Fruit fly (Drosophila melanogaster): ENCODE results near the gene Tep4.

DNA sequence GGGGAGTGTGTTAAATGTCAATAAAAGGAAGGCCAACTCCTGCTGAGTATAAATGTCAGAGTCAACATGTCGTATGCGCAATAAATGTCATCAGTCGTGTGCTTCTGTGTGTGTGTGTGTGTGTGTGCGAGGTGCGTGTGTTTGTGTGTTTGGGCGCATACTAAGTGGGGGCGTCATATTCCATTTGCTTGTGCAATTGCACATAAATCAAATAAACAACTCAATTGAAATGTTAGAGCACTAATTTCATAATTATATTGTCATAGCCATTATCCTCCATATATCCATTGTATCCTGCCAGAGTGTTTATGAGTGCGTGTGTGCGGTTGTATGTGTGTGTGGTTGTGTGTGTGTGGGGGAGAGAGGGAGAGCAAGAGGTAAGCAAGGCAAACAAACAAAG lies 45.8 kb downstream of the Tep4 start:
- TF ChIP-seq EcR (GFP tag; optimal IDR thresholded peaks at IDR 0.05) (no peak), psq (optimal IDR thresholded peaks at IDR 0.05) (no peak), CG8478 (optimal IDR thresholded peaks at IDR 0.05) (no peak)

All from whole organism.